Fruit fly (Drosophila melanogaster) Kc167 (cell line): ENCODE data around the gene polo.

ENCODE experiments used
- Sin3A ChIP-seq: fragments of >200 bp; optimal IDR thresholded peaks from 2 replicates; lab custom pipeline; 2018; ENCODE audit warnings: missing external identifiers
- h ChIP-seq: fragments of >200 bp; optimal IDR thresholded peaks from 3 replicates; lab custom pipeline; 2018; ENCODE audit warnings: missing external identifiers
- psq ChIP-seq: fragments of >200 bp; optimal IDR thresholded peaks from 2 replicates; lab custom pipeline; 2017; ENCODE audit warnings: missing external identifiers
- ttk ChIP-seq: sonication (Bioruptor generic); optimal IDR thresholded peaks from 2 replicates; lab custom pipeline; 2017; ENCODE audit warnings: missing external identifiers

DNA sequence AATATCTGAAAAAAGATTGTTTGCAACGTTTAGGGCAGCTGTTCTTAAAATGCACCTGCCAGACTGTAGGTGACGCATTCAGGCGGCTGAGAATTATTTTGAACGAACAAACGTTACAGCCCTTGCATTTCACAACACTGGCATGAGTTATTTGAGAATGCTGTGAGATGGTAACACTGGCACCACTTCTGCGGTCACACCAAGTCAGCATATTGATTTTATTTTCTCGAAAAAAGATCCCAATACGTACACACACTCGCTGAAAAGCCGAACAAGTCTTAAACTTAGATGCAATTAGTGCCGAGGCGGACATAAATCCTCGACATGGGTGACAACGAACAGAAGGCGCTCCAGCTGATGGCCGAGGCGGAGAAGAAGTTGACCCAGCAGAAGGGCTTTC is 4.0 kb downstream of the polo start, which contains the start of gene alphaSnap:
- TF ChIP-seq psq (lab: Kevin White, UChicago): no peak
- no peak for TF ChIP-seq Sin3A (lab: Kevin White, UChicago)
- TF ChIP-seq h: no peak
- no peak for TF ChIP-seq ttk (lab: Kevin White, UChicago)
